Fruit fly (Drosophila melanogaster): ENCODE measurements around the gene Eip75B.

Gene Eip75B

DNA sequence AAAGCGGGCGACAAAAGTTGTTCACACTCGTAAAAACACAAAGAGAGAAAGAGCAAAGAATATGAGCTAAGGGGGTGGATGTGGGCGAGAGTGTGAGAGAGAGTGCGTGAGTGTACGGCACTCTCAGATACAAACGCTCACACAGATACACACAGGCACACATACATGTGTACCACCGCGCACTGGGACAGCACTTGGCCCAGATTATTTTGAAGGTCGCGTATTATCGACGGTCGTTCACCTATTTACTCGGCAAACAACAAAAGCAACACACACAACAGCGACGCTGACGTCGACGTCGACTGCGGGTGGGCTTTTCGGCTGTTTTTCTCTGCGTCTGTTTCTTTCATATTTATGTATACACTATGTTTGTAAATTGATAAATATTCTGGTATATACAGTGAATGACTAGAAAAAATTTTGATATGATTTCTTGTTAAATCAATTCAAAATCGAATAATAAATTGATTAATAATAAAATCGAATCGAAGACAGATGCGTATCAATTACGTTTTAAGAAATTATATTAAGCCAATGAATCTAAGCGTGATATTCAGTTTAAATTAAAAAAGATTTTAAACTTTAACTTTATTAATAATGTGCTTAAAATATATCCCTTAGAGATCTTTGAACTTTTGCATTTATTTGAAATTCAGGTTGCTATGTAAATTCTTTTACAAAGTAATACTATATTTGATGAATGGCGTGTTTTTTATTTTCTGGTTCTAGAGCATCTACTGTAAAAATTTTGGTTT is 34.8 kb downstream of the Eip75B start (continued):
- no peak for TF ChIP-seq CG32264 (GFP tag; optimal IDR thresholded peaks at IDR 0.05)

dm6 chr3L:18025907-18026306 is 38.6 kb downstream of the Eip75B start:
- TF ChIP-seq jim (GFP tag; optimal IDR thresholded peaks at IDR 0.05) (peak; percentile 88), h (GFP tag; optimal IDR thresholded peaks at IDR 0.05) (peak; percentile 28), psq (GFP tag; optimal IDR thresholded peaks at IDR 0.05) (peak; percentile 57), Sp1 (GFP tag; optimal IDR thresholded peaks at IDR 0.05) (peak; percentile 57), lola (GFP tag; optimal IDR thresholded peaks at IDR 0.05) (peak; percentile 100), Rel (GFP tag; optimal IDR thresholded peaks at IDR 0.05) (no peak), Rel (tag; optimal IDR thresholded peaks at IDR 0.05) (peak; percentile 49), OdsH (GFP tag; optimal IDR thresholded peaks at IDR 0.05) (no peak), Vsx2 (GFP tag; optimal IDR thresholded peaks at IDR 0.05; ENCODE audit: partially characterized antibody) (no peak), usp (GFP tag; optimal IDR thresholded peaks at IDR 0.05) (no peak), dl (GFP tag; optimal IDR thresholded peaks at IDR 0.05; ENCODE audit: insufficient read depth in 1 of 2, partially characterized antibody in 2 of 2) (peak; percentile 7), sv (GFP tag; optimal IDR thresholded peaks at IDR 0.05) (no peak), br (GFP tag; optimal IDR thresholded peaks at IDR 0.05) (peak; percentile 5), N (GFP tag; optimal IDR thresholded peaks at IDR 0.05) (peak; percentile 66), CrebA (GFP tag; optimal IDR thresholded peaks at IDR 0.05; ENCODE audit: borderline replicate concordance) (peak; percentile 32), Myc (optimal IDR thresholded peaks at IDR 0.05) (peak; percentile 48)

dm6 chr3L:18024589-18024988 is 39.9 kb downstream of the Eip75B start:
- TF ChIP-seq rgr (GFP tag; optimal IDR thresholded peaks at IDR 0.05), result no peak
- no peak for TF ChIP-seq Rel (GFP tag; optimal IDR thresholded peaks at IDR 0.05)
- TF ChIP-seq Rel (tag; optimal IDR thresholded peaks at IDR 0.05), result peak; percentile 86

dm6 chr3L:18023622-18024021 is 40.9 kb downstream of the Eip75B start:
- TF ChIP-seq h (GFP tag; optimal IDR thresholded peaks at IDR 0.05) (no peak), HLH106 (tag; optimal IDR thresholded peaks at IDR 0.05) (no peak), sage (GFP tag; optimal IDR thresholded peaks at IDR 0.05) (no peak), Sp1 (GFP tag; optimal IDR thresholded peaks at IDR 0.05) (peak; percentile 3), Rel (GFP tag; optimal IDR thresholded peaks at IDR 0.05) (no peak), Rel (tag; optimal IDR thresholded peaks at IDR 0.05) (peak; percentile 88), GATAd (GFP tag; optimal IDR thresholded peaks at IDR 0.05) (no peak), jim (GFP tag; optimal IDR thresholded peaks at IDR 0.05) (no peak), Jra (GFP tag; optimal IDR thresholded peaks at IDR 0.05) (no peak), Abd-B (GFP tag; optimal IDR thresholded peaks at IDR 0.05) (no peak), br (GFP tag; optimal IDR thresholded peaks at IDR 0.05) (peak; percentile 19), dl (GFP tag; optimal IDR thresholded peaks at IDR 0.05; ENCODE audit: insufficient read depth in 1 of 2, partially characterized antibody in 2 of 2) (no peak)

- TF ChIP-seq Dif (GFP tag; optimal IDR thresholded peaks at IDR 0.05; ENCODE audit: partially characterized antibody), result peak; percentile 54
- peak in 1 of 2 experiments; percentile 73 for TF ChIP-seq dl (GFP tag; optimal IDR thresholded peaks at IDR 0.05; ENCODE audit: insufficient read depth in 1 of 2, partially characterized antibody in 2 of 2)
- TF ChIP-seq Dfd (GFP tag; optimal IDR thresholded peaks at IDR 0.05), result peak; percentile 24
- no peak for TF ChIP-seq Rel (GFP tag; optimal IDR thresholded peaks at IDR 0.05)
- peak; percentile 75 for TF ChIP-seq Rel (tag; optimal IDR thresholded peaks at IDR 0.05)
- TF ChIP-seq Abd-B (GFP tag; optimal IDR thresholded peaks at IDR 0.05), result no peak
- no peak for TF ChIP-seq h (GFP tag; optimal IDR thresholded peaks at IDR 0.05)
- TF ChIP-seq Sp1 (GFP tag; optimal IDR thresholded peaks at IDR 0.05), result no peak
- TF ChIP-seq br (GFP tag; optimal IDR thresholded peaks at IDR 0.05), result peak; percentile 10
Observed at dm6 chr3L:18022479-18022950, 42.0 kb downstream of the Eip75B start.

DNA sequence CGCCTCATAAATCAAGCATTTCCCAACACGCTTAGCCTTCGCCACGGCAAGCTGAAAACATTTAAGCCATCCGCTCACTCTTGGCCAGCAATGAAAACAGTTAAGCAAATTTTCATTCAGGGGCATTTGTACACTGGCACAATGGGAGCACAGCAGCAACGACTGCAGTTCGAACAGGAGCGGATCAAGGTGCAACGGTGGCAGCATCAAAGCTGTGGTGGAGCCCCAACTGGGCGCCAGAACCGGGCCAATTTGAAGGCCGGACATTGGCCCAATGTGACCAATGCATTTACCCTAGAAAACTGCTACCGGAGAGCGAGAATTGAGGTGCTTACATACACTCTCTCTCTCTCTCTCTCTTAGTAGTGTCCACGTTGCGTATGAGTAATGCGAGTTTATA is 42.6 kb downstream of the Eip75B start:
- TF ChIP-seq Hr78 (GFP tag; optimal IDR thresholded peaks at IDR 0.05) (no peak), br (GFP tag; optimal IDR thresholded peaks at IDR 0.05) (no peak), CrebA (GFP tag; optimal IDR thresholded peaks at IDR 0.05; ENCODE audit: borderline replicate concordance) (no peak), h (GFP tag; optimal IDR thresholded peaks at IDR 0.05) (no peak), psq (GFP tag; optimal IDR thresholded peaks at IDR 0.05) (no peak), foxo (GFP tag; optimal IDR thresholded peaks at IDR 0.05) (peak in 1 of 2 experiments; percentile 6), tai (GFP tag; optimal IDR thresholded peaks at IDR 0.05) (no peak), HLH106 (tag; optimal IDR thresholded peaks at IDR 0.05) (peak; percentile 7)
